Fruit fly (Drosophila melanogaster) whole organism, larva: ENCODE measurements around the gene U2af50.

Experiments
- noc ChIP-seq: fragments of 200-800 bp; sonication (Bioruptor generic); optimal IDR thresholded peaks from 3 replicates; lab custom pipeline; 2019; ENCODE audit warnings: missing biosample characterization, mild to moderate bottlenecking, missing genetic modification characterization, moderate library complexity

The U2af50 gene

DNA sequence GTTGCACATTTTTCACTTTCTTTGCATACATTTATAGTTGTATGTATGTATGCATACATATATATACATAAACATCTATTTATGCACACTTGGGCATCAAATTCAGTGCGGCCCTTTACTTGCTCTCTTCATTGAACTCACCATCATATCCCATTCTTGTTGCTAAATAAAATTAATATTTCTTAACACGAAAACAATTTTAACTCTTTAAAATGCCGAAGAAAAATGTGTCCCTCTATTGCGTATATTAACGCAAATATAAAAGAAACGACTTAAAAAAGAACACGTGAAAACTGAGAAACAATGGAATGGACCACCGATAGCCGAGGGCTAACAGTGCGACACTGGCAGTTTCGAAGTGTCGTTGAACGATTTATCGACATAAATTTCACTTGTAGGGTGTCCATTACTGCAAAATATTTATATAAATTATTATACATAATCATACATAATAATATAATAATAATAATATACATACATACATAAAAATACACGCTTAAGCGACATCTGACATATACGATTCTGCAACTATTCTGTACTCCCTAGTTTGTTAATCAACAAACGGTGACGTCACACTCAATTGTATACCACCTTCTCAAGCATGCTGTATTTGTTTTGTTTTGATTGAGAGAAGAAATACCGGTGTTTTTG lies at the start of gene U2af50, which contains the start of gene PIG-Q:
TSS of gene U2af50 (minus strand) at position 370 of the 651 bp plus-strand sequence.
TSS of gene PIG-Q (plus strand) at position 474 of the 651 bp plus-strand sequence.
- TF ChIP-seq noc, result no peak

DNA sequence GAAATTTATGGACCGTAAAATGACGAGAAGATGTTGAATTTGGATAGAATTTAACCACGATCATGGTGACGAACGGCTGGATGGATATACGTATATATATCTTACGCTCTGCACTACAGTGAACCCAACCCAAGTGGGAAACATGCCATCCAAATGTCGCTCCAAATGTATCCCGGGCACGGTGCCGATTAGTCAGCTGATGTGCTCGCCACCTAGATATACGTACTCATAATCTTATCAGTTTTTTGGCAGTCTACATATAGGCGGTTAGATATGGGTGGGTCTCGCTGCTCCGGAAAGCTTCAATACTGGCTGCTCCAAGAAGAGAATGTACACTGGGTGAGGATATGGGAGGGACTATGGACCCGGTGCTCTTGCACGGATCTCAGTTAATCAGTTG lies 47.2 kb upstream of the U2af50 start:
- no peak for TF ChIP-seq noc

DNA sequence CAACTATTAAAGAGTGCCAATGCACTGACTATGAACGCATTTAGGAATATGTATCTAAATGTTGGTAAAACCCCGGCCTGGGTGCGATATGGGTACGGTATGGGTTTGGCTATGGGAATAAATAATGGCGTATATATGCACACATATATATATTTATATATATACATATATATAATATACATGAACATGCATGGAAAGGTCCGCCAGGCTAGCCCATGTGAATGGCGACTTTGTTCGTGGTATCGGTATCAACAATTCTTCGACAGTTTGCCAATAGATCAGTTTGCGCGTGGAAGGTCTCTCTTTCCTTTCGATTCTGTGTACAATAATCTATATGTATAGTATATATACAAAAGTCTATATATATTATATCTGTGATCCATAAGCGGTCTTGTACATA lies 46.4 kb upstream of the U2af50 start, which contains the start of gene CG4301:
TSS of gene CG4301 (plus strand) at position 301 of the 400 bp plus-strand sequence.
- no peak for TF ChIP-seq noc

DNA sequence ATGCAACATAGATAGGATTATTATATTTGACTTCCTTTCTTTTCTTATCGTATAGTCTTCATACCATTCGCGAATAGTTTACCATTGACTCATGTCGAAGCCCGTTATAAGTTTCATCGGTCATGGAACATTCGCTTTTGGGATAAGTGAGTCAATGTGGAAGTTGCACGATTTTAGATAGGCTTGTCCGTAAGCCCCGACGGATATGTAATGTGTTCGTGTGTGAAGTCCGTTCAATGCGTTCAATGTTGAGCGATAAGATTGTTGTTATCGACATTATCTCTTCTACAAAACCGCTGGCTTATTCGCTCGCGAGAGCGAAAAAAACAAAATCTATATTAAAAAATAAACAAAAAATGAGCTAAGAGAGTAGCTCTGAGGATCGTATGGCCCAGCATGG lies 46.0 kb upstream of the U2af50 start, which contains the start of gene CG9981:
TSS of gene CG9981 (minus strand) at position 320 of the 400 bp plus-strand sequence.
- no peak for TF ChIP-seq noc

DNA sequence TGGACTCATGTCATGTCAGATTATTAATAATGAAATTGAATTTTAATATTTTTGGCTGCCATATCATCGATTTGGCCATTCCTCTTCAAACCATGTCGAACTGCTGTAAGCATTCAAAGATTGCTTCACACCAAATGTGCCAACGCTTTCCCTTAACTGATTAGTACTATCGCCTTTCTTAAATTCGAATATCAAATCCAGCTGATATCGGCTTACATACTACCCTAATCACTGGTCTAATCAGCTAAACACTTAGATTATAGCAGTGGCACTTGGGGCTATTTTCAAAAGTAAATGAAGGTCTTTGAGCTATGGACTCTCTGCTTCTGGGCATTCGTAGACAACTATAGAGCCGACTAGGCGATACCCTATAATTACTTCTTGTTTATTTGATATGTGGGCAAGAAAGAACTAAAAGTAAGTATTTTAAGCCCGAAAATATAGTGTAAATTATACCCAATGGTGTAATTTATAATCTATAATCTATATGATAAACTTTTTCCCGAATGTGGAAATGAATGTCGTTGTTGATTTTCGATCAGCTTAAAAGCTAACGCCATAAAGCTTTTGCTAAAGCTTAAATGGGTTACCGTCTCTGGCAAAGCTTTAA lies 45.1 kb upstream of the U2af50 start:
- TF ChIP-seq noc, result peak; percentile 86

DNA sequence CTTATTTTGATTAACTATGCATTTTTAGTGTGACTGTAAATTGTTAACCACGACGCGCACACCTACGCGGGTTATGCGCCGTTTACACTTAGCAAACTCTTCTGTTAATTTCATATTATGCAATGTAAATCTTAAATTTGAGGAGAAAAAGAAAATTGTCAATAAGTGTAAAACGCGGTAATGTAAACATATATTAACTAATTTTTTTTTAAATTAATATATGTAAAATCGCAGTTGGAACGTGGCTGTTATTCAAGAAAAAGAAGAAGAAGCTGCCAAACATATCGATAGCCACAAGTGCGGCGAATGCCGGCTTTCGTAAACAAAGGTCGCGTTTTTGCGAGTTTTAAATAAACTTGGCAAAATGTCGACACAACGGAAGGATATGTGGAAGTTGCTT lies 32.6 kb upstream of the U2af50 start, which contains the start of the genes TH1 and mei-41:
TSS of gene TH1 (minus strand) at position 42 of the 400 bp plus-strand sequence.
TSS of gene mei-41 (plus strand) at position 302 of the 400 bp plus-strand sequence.
- TF ChIP-seq noc, result no peak

DNA sequence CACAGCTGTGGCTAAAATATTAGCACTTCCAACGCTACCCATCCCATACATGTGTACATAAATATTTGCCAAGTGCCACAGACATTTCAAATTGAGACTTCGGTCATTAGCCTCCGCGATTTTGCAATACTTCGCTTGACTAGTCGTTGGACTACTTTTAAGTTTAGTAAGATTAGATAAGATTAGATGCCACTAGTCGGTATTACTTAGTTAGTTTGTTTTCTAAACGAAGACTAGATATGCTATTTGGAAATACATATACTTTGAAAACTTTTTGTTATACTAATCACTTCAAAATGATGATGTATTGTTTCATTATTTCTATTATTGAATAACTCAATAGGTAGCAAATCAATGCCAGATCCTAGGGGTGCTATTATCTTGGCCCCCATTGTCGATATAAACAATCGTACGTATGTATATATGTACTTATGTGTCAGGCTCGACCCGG lies 27.1 kb upstream of the U2af50 start:
- peak; percentile 83 for TF ChIP-seq noc

DNA sequence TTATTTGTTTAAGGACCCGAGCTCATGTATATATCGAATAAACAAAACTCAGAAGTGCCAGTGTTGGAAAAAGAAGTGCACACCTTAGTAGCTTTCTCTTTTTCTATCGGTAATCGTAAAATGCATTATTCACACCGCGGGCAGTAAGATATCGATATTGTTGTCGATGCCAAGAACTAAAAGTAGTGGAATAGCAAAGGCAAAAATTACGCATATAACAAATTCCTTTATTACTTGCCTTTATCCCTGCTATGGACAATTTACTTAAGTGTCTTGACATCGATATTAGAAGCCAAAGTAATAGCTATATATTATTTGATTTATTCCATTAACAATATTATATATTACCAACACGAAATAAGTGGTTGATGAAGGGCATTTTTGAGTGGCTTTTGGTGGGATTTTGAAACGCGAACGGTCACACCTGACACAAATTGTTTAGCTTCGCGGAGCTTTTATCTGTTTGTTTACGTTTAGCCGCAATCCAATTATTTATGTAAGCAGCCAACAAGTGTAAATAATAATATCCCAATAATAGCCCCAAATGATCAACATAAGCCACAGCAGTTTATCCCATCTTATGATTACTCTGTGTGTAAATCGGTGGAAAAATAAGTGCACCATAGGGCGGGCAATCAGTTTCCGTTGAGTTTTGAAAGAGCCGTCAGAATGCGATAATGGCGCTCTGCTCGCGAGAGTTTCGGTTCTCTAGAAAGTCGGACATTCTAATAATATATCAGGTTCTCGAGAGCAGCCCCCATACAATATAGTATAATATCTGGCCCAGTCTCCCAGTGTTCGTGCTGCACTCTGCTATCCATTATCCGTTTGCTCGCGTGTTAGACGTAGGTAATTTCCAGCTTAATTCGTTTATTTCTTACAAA lies 26.2 kb upstream of the U2af50 start, which contains the start of the genes CG9992 and CG4239:
TSS of gene CG9992 (minus strand) at position 66 of the 884 bp plus-strand sequence.
TSS of gene CG4239 (plus strand) at position 436 of the 884 bp plus-strand sequence.
- no peak for TF ChIP-seq noc

DNA sequence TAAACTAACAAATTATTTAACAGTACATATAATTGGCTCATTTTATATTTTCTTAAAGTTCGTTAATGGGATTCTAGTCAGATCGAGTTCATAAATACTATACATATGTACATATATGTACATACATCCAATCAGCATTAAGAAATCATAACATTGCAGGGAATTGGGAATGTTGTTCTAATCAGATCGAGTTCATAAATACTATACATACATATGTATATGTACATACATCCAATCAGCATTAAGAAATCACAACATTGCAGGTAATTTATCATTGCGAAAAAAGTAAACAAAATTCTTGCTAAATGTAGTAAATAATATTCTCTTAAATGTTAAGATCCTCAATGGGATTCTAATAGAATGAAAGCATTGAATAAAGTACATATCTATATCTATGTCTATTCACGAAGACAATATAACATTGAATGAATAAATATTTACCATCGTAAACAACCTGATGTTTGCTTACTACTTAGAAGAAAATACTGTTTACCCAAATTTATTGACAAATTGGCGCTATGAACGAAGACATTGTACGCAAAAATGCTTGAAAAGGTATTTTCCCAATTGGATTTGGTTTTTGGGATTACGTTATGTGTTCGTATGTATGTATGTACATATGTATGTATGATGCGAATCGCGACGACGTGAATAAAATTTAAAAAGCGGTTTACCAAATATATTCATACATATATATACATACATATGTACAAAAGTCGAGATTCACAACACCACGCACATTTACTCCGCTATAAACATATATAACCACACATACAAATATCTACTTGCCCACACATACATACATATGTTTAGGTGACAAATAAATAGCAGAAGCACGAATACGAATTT lies 25.1 kb upstream of the U2af50 start:
- TF ChIP-seq noc, result peak; percentile 90

DNA sequence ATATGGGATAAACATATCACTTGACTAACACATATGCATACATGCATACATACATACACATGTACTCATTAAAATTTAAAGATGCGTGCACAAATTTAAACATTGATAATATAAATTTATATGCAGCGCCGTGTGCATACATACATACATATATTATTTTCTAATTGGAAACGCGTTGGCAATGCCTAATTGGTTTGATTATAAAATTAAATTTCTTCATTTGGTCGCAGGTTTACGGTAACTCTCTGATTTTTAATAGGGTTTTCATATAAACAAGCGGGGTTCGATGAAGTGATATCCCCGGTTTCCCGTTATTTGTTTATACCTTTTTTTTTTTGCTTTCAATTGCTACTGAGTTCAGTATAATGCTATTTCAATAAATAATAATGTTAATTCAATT lies 15.2 kb upstream of the U2af50 start:
- no peak for TF ChIP-seq noc

DNA sequence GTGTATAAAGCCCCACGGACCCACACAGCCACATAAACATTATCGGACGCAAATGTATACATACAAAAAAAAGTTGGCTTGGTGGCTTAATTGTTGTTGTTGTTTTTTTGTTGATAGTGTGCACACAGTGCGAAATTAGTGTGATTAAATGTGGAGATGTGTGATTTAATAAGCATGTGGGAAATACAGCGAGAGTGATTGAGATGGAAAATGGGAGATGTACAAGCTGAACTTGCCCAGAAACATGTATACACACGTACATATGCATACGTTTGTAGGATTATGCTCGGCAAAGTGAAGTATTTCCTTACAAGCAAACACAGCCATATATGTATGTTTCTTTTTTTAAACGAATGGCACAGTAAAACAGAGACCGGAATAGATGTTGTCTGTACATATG lies 14.7 kb upstream of the U2af50 start:
- no peak for TF ChIP-seq noc

DNA sequence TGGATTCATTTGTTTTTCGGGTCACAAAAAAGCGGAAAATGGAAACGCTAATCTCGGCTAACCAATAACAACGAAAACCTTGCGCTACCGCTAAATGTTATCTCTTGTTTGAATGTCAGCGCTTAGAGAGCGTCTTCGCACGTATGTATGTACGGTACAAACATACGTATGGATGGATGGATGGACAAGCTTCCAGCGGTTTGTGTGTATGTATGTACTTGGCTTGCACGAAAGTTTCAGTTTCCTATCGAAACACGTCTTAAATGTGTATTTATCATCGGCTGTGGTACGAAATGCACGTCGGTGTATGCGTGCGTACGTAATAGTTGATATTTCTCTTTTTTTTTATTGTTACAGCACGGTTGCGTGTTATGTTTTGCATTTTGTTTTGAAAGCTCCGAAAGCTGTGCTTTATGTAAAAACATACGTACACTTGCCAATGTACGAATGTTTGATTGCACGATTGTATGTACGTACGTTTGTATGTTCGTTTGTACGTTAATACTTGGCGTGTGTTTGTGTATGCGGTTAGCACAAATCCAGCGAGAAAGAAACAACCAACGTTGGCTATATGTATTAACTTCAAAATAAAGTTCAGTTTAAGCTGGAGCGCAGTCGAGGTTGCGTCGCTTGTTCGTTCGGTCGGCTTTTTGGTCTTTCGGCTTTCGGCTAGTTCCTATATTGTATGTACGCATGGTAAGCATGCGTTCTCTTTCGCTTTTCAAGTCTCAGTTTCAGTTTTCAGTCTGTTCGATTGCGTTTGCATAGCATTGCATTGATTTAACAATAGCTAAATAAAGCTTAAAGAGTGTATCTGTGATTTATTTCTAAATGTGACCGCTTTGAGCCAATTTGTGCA lies 13.9 kb upstream of the U2af50 start, which contains the start of gene Fur2:
TSS of gene Fur2 (plus strand) at position 595 of the 859 bp plus-strand sequence.
- no peak for TF ChIP-seq noc

DNA sequence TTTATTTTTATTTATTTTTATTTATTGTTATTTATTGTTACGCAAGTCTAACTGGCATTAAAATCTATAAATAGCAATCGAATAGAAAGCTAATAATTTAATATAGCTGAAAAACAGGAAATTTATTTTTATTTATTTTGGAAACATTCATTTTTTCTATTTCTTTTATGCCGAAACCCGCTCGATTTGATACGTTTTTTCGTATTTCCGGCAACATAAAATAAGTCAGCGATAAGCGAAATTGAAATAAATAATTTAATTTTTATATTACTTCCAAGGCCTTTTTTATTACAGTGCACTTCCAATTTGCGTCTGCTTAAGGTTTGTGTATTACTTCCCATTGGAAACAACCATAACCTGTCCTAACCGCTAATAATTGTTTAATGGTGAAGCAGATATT lies 13.1 kb upstream of the U2af50 start:
- TF ChIP-seq noc, result no peak

DNA sequence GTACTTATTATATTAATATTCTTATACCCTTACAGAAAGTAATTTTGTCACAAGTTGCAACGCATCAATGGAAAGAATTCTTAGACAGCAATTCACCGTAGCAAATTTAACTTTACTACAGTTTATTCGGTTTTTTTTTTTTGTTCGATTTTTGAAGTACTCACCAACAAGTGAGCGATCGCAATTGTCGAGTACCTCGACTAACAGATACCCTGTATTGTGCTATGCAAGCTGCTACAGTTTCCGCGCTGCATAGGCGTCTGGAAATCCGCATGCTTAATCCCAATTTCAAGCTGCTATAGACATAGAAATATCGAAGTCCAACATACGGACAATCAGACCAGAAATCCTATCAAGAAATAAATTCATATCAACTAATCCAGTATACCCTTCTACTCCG lies 9.7 kb upstream of the U2af50 start:
- TF ChIP-seq noc, result no peak

DNA sequence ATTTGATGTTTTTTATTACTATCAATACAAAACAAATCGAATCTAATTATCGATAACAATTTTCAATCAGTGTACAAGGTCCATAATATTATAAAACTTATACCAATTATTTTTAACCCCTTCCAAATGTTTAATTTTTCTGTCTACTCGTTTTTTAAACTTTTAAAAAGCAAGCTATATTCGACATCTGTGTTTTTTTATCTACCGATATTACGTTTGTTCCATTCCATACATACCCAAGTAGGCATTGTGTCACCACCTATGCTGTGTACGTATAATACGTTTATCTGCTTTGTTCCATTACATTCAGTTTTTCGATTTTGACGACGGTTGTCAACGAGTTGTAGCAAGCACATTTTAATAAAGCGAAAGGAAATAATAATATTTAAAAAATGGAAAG lies 2.5 kb upstream of the U2af50 start, which contains the start of gene nonA:
TSS of gene nonA (plus strand) at position 264 of the 400 bp plus-strand sequence.
- TF ChIP-seq noc, result no peak
